Fruit fly (Drosophila melanogaster) whole organism, embryonic: ENCODE results near the gene Cyp12a4.

Experiments used
- Atf-2 ChIP-seq: fragments of 200-800 bp; sonication (Bioruptor generic); optimal IDR thresholded peaks from 2 replicates; lab custom pipeline; 2016; ENCODE audit warnings: missing biosample characterization, missing genetic modification characterization
- CG10654 ChIP-seq: fragments of 200-800 bp; sonication (Bioruptor generic); optimal IDR thresholded peaks from 2 replicates; lab custom pipeline; 2016; ENCODE audit warnings: missing biosample characterization, missing genetic modification characterization
- CG10979 ChIP-seq: fragments of 200-800 bp; sonication (Bioruptor generic); optimal IDR thresholded peaks from 2 replicates; lab custom pipeline; 2018; ENCODE audit warnings: missing biosample characterization, mild to moderate bottlenecking, missing genetic modification characterization, moderate library complexity
- CG11398 ChIP-seq: fragments of 200-800 bp; sonication (Bioruptor generic); optimal IDR thresholded peaks from 2 replicates; lab custom pipeline; 2016; ENCODE audit warnings: missing biosample characterization, missing genetic modification characterization
- CG12769 ChIP-seq: fragments of 200-800 bp; sonication (Bioruptor generic); optimal IDR thresholded peaks from 2 replicates; lab custom pipeline; 2019; ENCODE audit warnings: missing biosample characterization, mild to moderate bottlenecking, missing genetic modification characterization, moderate library complexity
- CG14860 ChIP-seq: fragments of 200-800 bp; sonication (Bioruptor generic); IDR thresholded peaks from 3 replicates; pipeline ENCODE4 v1.3.6; 2022; ENCODE audit warnings: missing biosample characterization, missing genetic modification characterization; ENCODE audit not compliant: partially characterized antibody
- CG16863 ChIP-seq: fragments of 200-800 bp; sonication (Bioruptor generic); optimal IDR thresholded peaks from 3 replicates; lab custom pipeline; 2016; ENCODE audit warnings: missing biosample characterization, missing genetic modification characterization
- CG2875 ChIP-seq: fragments of 200-800 bp; sonication (Bioruptor generic); optimal IDR thresholded peaks from 2 replicates; lab custom pipeline; 2017; ENCODE audit warnings: missing biosample characterization, mild to moderate bottlenecking, missing genetic modification characterization, missing genetic modification reagents
- CG31224 ChIP-seq: fragments of 200-800 bp; sonication (Bioruptor generic); IDR thresholded peaks from 2 replicates; pipeline ENCODE4 v1.3.6; 2022; ENCODE audit warnings: missing biosample characterization, missing genetic modification characterization
- CG31365 ChIP-seq: fragments of 200-800 bp; sonication (Bioruptor generic); optimal IDR thresholded peaks from 2 replicates; lab custom pipeline; 2018; ENCODE audit warnings: missing biosample characterization, mild to moderate bottlenecking, missing genetic modification characterization
- CG6689 ChIP-seq: fragments of 200-800 bp; sonication (Bioruptor generic); IDR thresholded peaks from 2 replicates; pipeline ENCODE4 v1.3.6; 2022; ENCODE audit warnings: missing biosample characterization, missing genetic modification characterization
- CG6791 ChIP-seq: fragments of 200-800 bp; sonication (Bioruptor generic); IDR thresholded peaks from 3 replicates; pipeline ENCODE4 v1.3.6; 2022; ENCODE audit warnings: missing biosample characterization, missing genetic modification characterization; ENCODE audit not compliant: partially characterized antibody
- CG6813 ChIP-seq: fragments of 200-800 bp; sonication (Bioruptor generic); optimal IDR thresholded peaks from 2 replicates; lab custom pipeline; 2017; ENCODE audit warnings: missing biosample characterization, missing genetic modification characterization, mild to moderate bottlenecking, moderate library complexity, missing genetic modification reagents
- CG7963 ChIP-seq: fragments of 200-800 bp; sonication (Bioruptor generic); IDR thresholded peaks from 3 replicates; pipeline ENCODE4 v1.3.6; 2022; ENCODE audit warnings: missing biosample characterization, missing genetic modification characterization; ENCODE audit not compliant: partially characterized antibody
- CG8388 ChIP-seq: fragments of 200-800 bp; sonication (Bioruptor generic); optimal IDR thresholded peaks from 2 replicates; lab custom pipeline; 2019; ENCODE audit warnings: missing biosample characterization, mild to moderate bottlenecking, missing genetic modification characterization, moderate library complexity
- CG9609 ChIP-seq: fragments of 200-800 bp; sonication (Bioruptor generic); optimal IDR thresholded peaks from 3 replicates; lab custom pipeline; 2016; ENCODE audit warnings: missing biosample characterization, missing genetic modification characterization
- D ChIP-seq, 2 experiments: fragments of 200-800 bp in 1 of 2; fragments of >200 bp in 1 of 2; sonication (Bioruptor generic) in 1 of 2; optimal IDR thresholded peaks; 2 replicates in 1 of 2; 3 replicates in 1 of 2; lab custom pipeline; 2017; ENCODE audit warnings: mild to moderate bottlenecking in 1 of 2, missing biosample characterization in 1 of 2, missing genetic modification characterization in 1 of 2, missing genetic modification reagents in 1 of 2
- Dek ChIP-seq: fragments of 200-800 bp; sonication (Bioruptor generic); optimal IDR thresholded peaks from 3 replicates; lab custom pipeline; 2019; ENCODE audit warnings: missing biosample characterization, mild to moderate bottlenecking, missing genetic modification characterization, moderate library complexity
- Dfd ChIP-seq, 2 experiments: fragments of >200 bp; optimal IDR thresholded peaks; 2 replicates each; lab custom pipeline; 2017; ENCODE audit warnings: missing biosample characterization in 2 of 2, missing genetic modification characterization in 2 of 2
- Eip74EF ChIP-seq, 2 experiments: fragments of 200-800 bp in 1 of 2; fragments of >200 bp in 1 of 2; sonication (Bioruptor generic) in 1 of 2; optimal IDR thresholded peaks; 2 replicates each; lab custom pipeline; 2017 to 2019; ENCODE audit warnings: missing biosample characterization in 2 of 2, missing genetic modification characterization in 2 of 2, mild to moderate bottlenecking in 1 of 2, moderate library complexity in 1 of 2
- Ets65A ChIP-seq: fragments of 200-800 bp; sonication (Bioruptor generic); peaks from one replicate; lab custom pipeline; 2016; ENCODE audit warnings: missing biosample characterization, missing genetic modification characterization
- Hr3 ChIP-seq: fragments of 200-800 bp; sonication (Bioruptor generic); optimal IDR thresholded peaks from 3 replicates; lab custom pipeline; 2016; ENCODE audit warnings: missing biosample characterization, missing genetic modification characterization
- Hr39 ChIP-seq: fragments of >200 bp; optimal IDR thresholded peaks from 2 replicates; lab custom pipeline; 2017
- Hsf ChIP-seq: fragments of 200-800 bp; sonication (Bioruptor generic); optimal IDR thresholded peaks from 3 replicates; lab custom pipeline; 2016; ENCODE audit warnings: missing biosample characterization, missing genetic modification characterization
- Lhr ChIP-seq: fragments of 200-800 bp; sonication (Bioruptor generic); optimal IDR thresholded peaks from 3 replicates; lab custom pipeline; 2017; ENCODE audit warnings: mild to moderate bottlenecking, missing biosample characterization, missing genetic modification reagents, missing genetic modification characterization
- Mad ChIP-seq: fragments of 200-800 bp; sonication (Bioruptor generic); optimal IDR thresholded peaks from 2 replicates; lab custom pipeline; 2016; ENCODE audit warnings: missing biosample characterization, missing genetic modification characterization
- PHDP ChIP-seq: fragments of 200-800 bp; sonication (Bioruptor generic); optimal IDR thresholded peaks from 3 replicates; lab custom pipeline; 2018; ENCODE audit warnings: missing biosample characterization, mild to moderate bottlenecking, missing genetic modification characterization, moderate library complexity
- Rfx ChIP-seq: fragments of 200-800 bp; sonication (Bioruptor generic); IDR thresholded peaks from 2 replicates; pipeline ENCODE4 v1.3.6; 2022; ENCODE audit warnings: missing biosample characterization, missing genetic modification characterization
- Sox100B ChIP-seq: fragments of 200-800 bp; sonication (Bioruptor generic); optimal IDR thresholded peaks from 3 replicates; lab custom pipeline; 2018; ENCODE audit warnings: missing biosample characterization, mild to moderate bottlenecking, missing genetic modification characterization
- Spps ChIP-seq: fragments of 200-800 bp; sonication (Bioruptor generic); optimal IDR thresholded peaks from 2 replicates; lab custom pipeline; 2018; ENCODE audit warnings: missing biosample characterization, mild to moderate bottlenecking, missing genetic modification characterization
- Xrp1 ChIP-seq: fragments of 200-800 bp; sonication (Bioruptor generic); IDR thresholded peaks from 2 replicates; pipeline ENCODE4 v1.3.6; 2022; ENCODE audit warnings: missing biosample characterization, missing genetic modification characterization
- cg ChIP-seq: fragments of 200-800 bp; sonication (Bioruptor generic); optimal IDR thresholded peaks from 3 replicates; lab custom pipeline; 2019; ENCODE audit warnings: missing biosample characterization, mild to moderate bottlenecking, missing genetic modification characterization, moderate library complexity
- chinmo ChIP-seq: fragments of 200-800 bp; sonication (Bioruptor generic); IDR thresholded peaks from 4 replicates; pipeline ENCODE4 v1.3.6; 2022; ENCODE audit warnings: missing biosample characterization, missing genetic modification characterization; ENCODE audit not compliant: partially characterized antibody
- crol ChIP-seq: fragments of 200-800 bp; sonication (Bioruptor generic); IDR thresholded peaks from 2 replicates; pipeline ENCODE4 v1.3.6; 2022; ENCODE audit warnings: missing biosample characterization, missing genetic modification characterization
- dpn ChIP-seq, 2 experiments: fragments of 200-800 bp; sonication (Bioruptor generic); optimal IDR thresholded peaks; 3 replicates each; lab custom pipeline; 2016; ENCODE audit warnings: missing biosample characterization in 2 of 2, missing genetic modification characterization in 2 of 2
- ewg ChIP-seq: fragments of 200-800 bp; sonication (Bioruptor generic); optimal IDR thresholded peaks from 3 replicates; lab custom pipeline; 2017; ENCODE audit warnings: mild to moderate bottlenecking, missing biosample characterization, missing genetic modification reagents, missing genetic modification characterization
- hb ChIP-seq: fragments of 200-800 bp; sonication (Bioruptor generic); IDR thresholded peaks from 3 replicates; pipeline ENCODE4 v1.3.6; 2022; ENCODE audit warnings: missing biosample characterization, missing genetic modification characterization; ENCODE audit not compliant: partially characterized antibody
- mld ChIP-seq: fragments of 200-800 bp; sonication (Bioruptor generic); IDR thresholded peaks from 3 replicates; pipeline ENCODE4 v1.3.6; 2022; ENCODE audit warnings: missing biosample characterization, missing genetic modification characterization; ENCODE audit not compliant: partially characterized antibody
- nom ChIP-seq: fragments of 200-800 bp; sonication (Bioruptor generic); optimal IDR thresholded peaks from 2 replicates; lab custom pipeline; 2017; ENCODE audit warnings: missing biosample characterization, missing genetic modification characterization, mild to moderate bottlenecking, moderate library complexity, missing genetic modification reagents
- oc ChIP-seq: fragments of 200-800 bp; sonication (Bioruptor generic); optimal IDR thresholded peaks from 2 replicates; lab custom pipeline; 2018; ENCODE audit warnings: missing biosample characterization, mild to moderate bottlenecking, missing genetic modification characterization, moderate library complexity
- pfk ChIP-seq: fragments of 200-800 bp; sonication (Bioruptor generic); optimal IDR thresholded peaks from 2 replicates; lab custom pipeline; 2018; ENCODE audit warnings: missing biosample characterization, mild to moderate bottlenecking, missing genetic modification characterization, moderate library complexity
- pnt ChIP-seq: fragments of 200-800 bp; sonication (Bioruptor generic); optimal IDR thresholded peaks from 3 replicates; lab custom pipeline; 2016; ENCODE audit warnings: missing biosample characterization, missing genetic modification characterization
- sd ChIP-seq: fragments of 200-800 bp; sonication (Bioruptor generic); optimal IDR thresholded peaks from 3 replicates; lab custom pipeline; 2018; ENCODE audit warnings: missing biosample characterization, mild to moderate bottlenecking, missing genetic modification characterization, moderate library complexity
- ttk ChIP-seq: fragments of 200-800 bp; sonication (Bioruptor generic); IDR thresholded peaks from 2 replicates; pipeline ENCODE4 v2.1.2; 2022; ENCODE audit warnings: missing biosample characterization, missing genetic modification characterization
- vvl ChIP-seq: fragments of 200-800 bp; sonication (Bioruptor generic); IDR thresholded peaks from 2 replicates; pipeline ENCODE4 v1.3.6; 2022; ENCODE audit warnings: missing biosample characterization, missing genetic modification characterization

Gene Cyp12a4

dm6 chr3R:19111159-19111558, 23.8 kb upstream of the Cyp12a4 start:
- TF ChIP-seq CG10654 (GFP tag; lab: Kevin White, UChicago) (no peak), chinmo (GFP tag; lab: Robert Waterston, UW) (peak; percentile 62; the same call in 1 of the 4 replicates), vvl (GFP tag; lab: Robert Waterston, UW) (peak; percentile 90), CG12769 (peak; percentile 79), oc (peak; percentile 64), Ets65A (no peak), Atf-2 (GFP tag; lab: Kevin White, UChicago) (no peak), Hr39 (lab: Kevin White, UChicago) (peak; percentile 38), sd (tag; lab: Kevin White, UChicago) (peak; percentile 63), Eip74EF (GFP tag; optimal IDR thresholded peaks at IDR 0.05; lab: Kevin White, UChicago) (peak in 1 of 2 experiments; percentile 54), Sox100B (GFP tag; lab: Kevin White, UChicago) (no peak), crol (GFP tag; lab: Robert Waterston, UW) (0 out of 2 replicates have a peak, but pooled peaks have one; percentile 13), Mad (GFP tag; lab: Kevin White, UChicago) (no peak)

DNA sequence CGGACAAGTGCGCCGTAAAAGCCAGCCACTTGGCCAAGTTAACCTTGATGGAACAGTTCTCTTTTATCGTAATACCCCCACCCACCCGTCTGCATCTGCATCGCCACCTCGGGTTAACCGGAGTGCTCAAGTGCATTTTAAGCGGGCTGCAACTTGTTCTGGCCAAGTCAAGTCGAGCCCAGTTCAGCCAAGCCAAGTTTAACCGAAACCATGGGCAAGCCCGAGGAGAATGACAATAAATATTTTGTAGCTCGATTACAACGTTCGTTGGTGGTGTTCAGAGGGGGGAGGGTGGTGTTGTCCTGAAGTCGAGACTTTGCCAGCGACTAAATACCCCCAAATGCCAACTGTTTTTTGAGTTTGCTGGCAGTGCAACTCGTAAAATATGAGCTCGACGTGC, 22.6 kb upstream of the Cyp12a4 start:
- TF ChIP-seq pfk (GFP tag; lab: Kevin White, UChicago) (no peak), Spps (tag; lab: Kevin White, UChicago) (no peak), Dfd (GFP tag; optimal IDR thresholded peaks at IDR 0.05; lab: Kevin White, UChicago) (no peak), mld (no peak), CG11398 (GFP tag; lab: Kevin White, UChicago) (no peak), CG31224 (GFP tag; lab: Robert Waterston, UW) (no peak), ewg (GFP tag; lab: Kevin White, UChicago) (no peak), nom (GFP tag; lab: Kevin White, UChicago) (peak; percentile 4)

DNA sequence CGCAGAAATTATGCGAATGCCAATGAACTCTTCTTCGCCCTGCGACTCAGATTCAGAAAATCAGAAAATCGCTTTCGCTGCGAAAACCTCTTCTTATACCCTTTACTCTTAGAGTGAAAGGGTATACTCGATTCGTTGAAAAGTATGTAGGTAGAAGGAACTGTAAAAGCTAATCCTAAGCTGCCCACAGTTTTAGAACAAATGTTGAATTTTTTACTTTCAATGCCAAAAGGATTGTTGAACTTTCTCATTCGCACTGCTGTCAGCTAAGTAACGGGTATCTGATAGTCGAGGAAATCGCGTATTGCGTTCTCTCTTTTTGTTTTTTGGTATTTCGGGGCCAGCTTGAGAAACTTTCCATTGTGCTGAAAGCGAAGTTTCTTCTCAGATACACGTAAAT, 21.1 kb upstream of the Cyp12a4 start:
- 0 out of 2 replicates have a peak, but pooled peaks have one; percentile 8 for TF ChIP-seq ttk (GFP tag; lab: Robert Waterston, UW)
- no peak for TF ChIP-seq D (optimal IDR thresholded peaks at IDR 0.05; lab: Kevin White, UChicago)
- peak; percentile 5 for TF ChIP-seq D (GFP tag; optimal IDR thresholded peaks at IDR 0.05; lab: Kevin White, UChicago)
- peak; percentile 27 for TF ChIP-seq Sox100B (GFP tag; lab: Kevin White, UChicago)
- TF ChIP-seq Ets65A = peak; percentile 88
- no peak for TF ChIP-seq CG6813 (GFP tag; lab: Kevin White, UChicago)
- TF ChIP-seq Dek (tag; lab: Kevin White, UChicago) = no peak
- peak; percentile 24 for TF ChIP-seq CG12769
- TF ChIP-seq CG10979 (tag; lab: Kevin White, UChicago) = peak; percentile 53
- TF ChIP-seq CG6689 (GFP tag; lab: Robert Waterston, UW) = peak; percentile 23; the same call in 1 of the 2 replicates
- no peak for TF ChIP-seq cg (GFP tag; lab: Kevin White, UChicago)
- peak; percentile 37 for TF ChIP-seq CG16863 (GFP tag; lab: Kevin White, UChicago)
- TF ChIP-seq CG9609 (GFP tag; lab: Kevin White, UChicago) = peak; percentile 25
- TF ChIP-seq pnt = peak; percentile 36
- TF ChIP-seq Xrp1 (GFP tag; lab: Robert Waterston, UW) = 0 out of 2 replicates have a peak, but pooled peaks have one; percentile 47
- TF ChIP-seq Lhr (GFP tag; lab: Kevin White, UChicago) = no peak
- peak; percentile 43 for TF ChIP-seq CG8388 (GFP tag; lab: Kevin White, UChicago)
- no peak for TF ChIP-seq CG31365 (tag; lab: Kevin White, UChicago)
- peak; percentile 34; the same call in 1 of the 2 replicates for TF ChIP-seq Rfx (GFP tag; lab: Robert Waterston, UW)
- TF ChIP-seq Hr39 (lab: Kevin White, UChicago) = no peak
- TF ChIP-seq hb = peak; percentile 64; the same call in 2 of the 3 replicates
- peak; percentile 60; the same call in 2 of the 3 replicates for TF ChIP-seq CG7963 (GFP tag; lab: Robert Waterston, UW)
- peak; percentile 55; the same call in 1 of the 3 replicates for TF ChIP-seq CG6791 (GFP tag; lab: Robert Waterston, UW)
- peak; percentile 65 for TF ChIP-seq CG14860 (GFP tag; lab: Robert Waterston, UW)
- peak; percentile 10 for TF ChIP-seq PHDP (tag; lab: Kevin White, UChicago)
- peak; percentile 10 for TF ChIP-seq CG2875 (GFP tag; lab: Kevin White, UChicago)
- TF ChIP-seq dpn (GFP tag; optimal IDR thresholded peaks at IDR 0.05; lab: Kevin White, UChicago) = peak in 1 of 2 experiments; percentile 49
- peak; percentile 40 for TF ChIP-seq Hsf (GFP tag; lab: Kevin White, UChicago)
- TF ChIP-seq Hr3 (GFP tag; lab: Kevin White, UChicago) = peak; percentile 25
